Fruit fly (Drosophila melanogaster) whole organism, embryonic: ENCODE data around the gene Acp1.

ENCODE experiments used
- CG1233 ChIP-seq: fragments of 200-800 bp; sonication (Bioruptor generic); optimal IDR thresholded peaks from 4 replicates; lab custom pipeline; 2018; ENCODE audit warnings: missing biosample characterization, mild to moderate bottlenecking, missing genetic modification characterization
- CG17328 ChIP-seq: fragments of 200-800 bp; sonication (Bioruptor generic); IDR thresholded peaks from 2 replicates; pipeline ENCODE4 v1.3.6; 2022; ENCODE audit warnings: missing biosample characterization, missing genetic modification characterization
- CG2678 ChIP-seq: fragments of 200-800 bp; sonication (Bioruptor generic); optimal IDR thresholded peaks from 3 replicates; lab custom pipeline; 2019; ENCODE audit warnings: missing biosample characterization, mild to moderate bottlenecking, missing genetic modification characterization, moderate library complexity
- CG34224 ChIP-seq: fragments of 200-800 bp; sonication (Bioruptor generic); IDR thresholded peaks from 3 replicates; pipeline ENCODE4 v1.3.6; 2022; ENCODE audit warnings: missing biosample characterization, missing genetic modification characterization; ENCODE audit not compliant: partially characterized antibody
- HmgZ ChIP-seq: fragments of 200-800 bp; sonication (Bioruptor generic); optimal IDR thresholded peaks from 2 replicates; lab custom pipeline; 2018; ENCODE audit warnings: missing biosample characterization, mild to moderate bottlenecking, missing genetic modification characterization
- Hr39 ChIP-seq: fragments of >200 bp; optimal IDR thresholded peaks from 2 replicates; lab custom pipeline; 2017
- Sin3A ChIP-seq: fragments of >200 bp; optimal IDR thresholded peaks from 2 replicates; lab custom pipeline; 2018
- Sox102F ChIP-seq: fragments of 200-800 bp; sonication (Bioruptor generic); optimal IDR thresholded peaks from 2 replicates; lab custom pipeline; 2018; ENCODE audit warnings: missing biosample characterization, mild to moderate bottlenecking, missing genetic modification characterization, moderate library complexity
- ac ChIP-seq: fragments of 200-800 bp; sonication (Bioruptor generic); optimal IDR thresholded peaks from 3 replicates; lab custom pipeline; 2017; ENCODE audit warnings: missing biosample characterization, mild to moderate bottlenecking, missing genetic modification characterization
- disco-r ChIP-seq: fragments of 200-800 bp; sonication (Bioruptor generic); optimal IDR thresholded peaks from 2 replicates; lab custom pipeline; 2016; ENCODE audit warnings: missing biosample characterization, missing genetic modification characterization
- klu ChIP-seq: fragments of 200-800 bp; sonication (Bioruptor generic); IDR thresholded peaks from 2 replicates; pipeline ENCODE4 v1.3.6; 2022; ENCODE audit warnings: missing biosample characterization, missing genetic modification characterization
- sim ChIP-seq: fragments of 200-800 bp; sonication (Bioruptor generic); IDR thresholded peaks from 2 replicates; pipeline ENCODE4 v1.3.6; 2022; ENCODE audit warnings: missing biosample characterization, missing genetic modification characterization
- usp ChIP-seq: fragments of >200 bp; optimal IDR thresholded peaks from 2 replicates; lab custom pipeline; 2017; ENCODE audit warnings: missing biosample characterization, missing genetic modification characterization
- wdn ChIP-seq: fragments of 200-800 bp; sonication (Bioruptor generic); IDR thresholded peaks from 2 replicates; pipeline ENCODE4 v1.3.6; 2022; ENCODE audit warnings: missing biosample characterization, missing genetic modification characterization

DNA sequence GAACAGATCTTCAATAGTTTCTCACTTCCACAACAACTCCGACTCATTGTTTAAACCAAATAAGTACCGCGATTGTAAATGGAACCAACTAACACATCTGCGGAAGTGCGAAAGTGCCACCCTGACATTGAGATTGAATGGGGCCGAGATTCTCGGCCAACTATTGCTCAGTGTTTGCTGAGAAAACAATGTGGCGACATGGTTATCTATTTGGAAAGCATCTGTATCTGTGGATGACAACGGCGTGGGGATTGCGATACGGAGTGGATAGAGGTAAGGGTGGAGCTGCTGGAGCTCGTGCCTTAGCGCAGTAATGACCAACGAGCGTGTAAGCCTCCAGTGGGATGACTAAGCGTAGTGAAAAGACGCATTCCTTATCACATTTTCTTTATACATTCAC is 33.9 kb upstream of the Acp1 start:
- TF ChIP-seq CG1233 (GFP tag; lab: Kevin White, UChicago), result no peak
- no peak for TF ChIP-seq usp
- TF ChIP-seq CG34224 (GFP tag; lab: Robert Waterston, UW), result no peak
- TF ChIP-seq klu, result no peak
- no peak for TF ChIP-seq sim (GFP tag; lab: Robert Waterston, UW)
- TF ChIP-seq disco-r (GFP tag; lab: Kevin White, UChicago), result no peak
- TF ChIP-seq Hr39 (lab: Kevin White, UChicago), result no peak
- TF ChIP-seq Sin3A, result no peak
- TF ChIP-seq wdn (GFP tag; lab: Robert Waterston, UW), result no peak
- TF ChIP-seq CG2678 (tag; lab: Kevin White, UChicago), result no peak
- no peak for TF ChIP-seq CG17328 (GFP tag; lab: Robert Waterston, UW)
- TF ChIP-seq ac (GFP tag; lab: Kevin White, UChicago), result no peak
- TF ChIP-seq Sox102F, result no peak
- no peak for TF ChIP-seq HmgZ
